Fruit fly (Drosophila melanogaster): ENCODE results near the gene Sodh1.
A peak's percentile ranks its signal among the peaks of the same experiment; 100 is the strongest.

Sodh1 gene

dm6 chr3R:7033707-7034106 lies 18.4 kb upstream of the Sodh1 start:
- no peak for TF ChIP-seq dsf (GFP tag; optimal IDR thresholded peaks at IDR 0.05; ENCODE audit: borderline replicate concordance)

DNA sequence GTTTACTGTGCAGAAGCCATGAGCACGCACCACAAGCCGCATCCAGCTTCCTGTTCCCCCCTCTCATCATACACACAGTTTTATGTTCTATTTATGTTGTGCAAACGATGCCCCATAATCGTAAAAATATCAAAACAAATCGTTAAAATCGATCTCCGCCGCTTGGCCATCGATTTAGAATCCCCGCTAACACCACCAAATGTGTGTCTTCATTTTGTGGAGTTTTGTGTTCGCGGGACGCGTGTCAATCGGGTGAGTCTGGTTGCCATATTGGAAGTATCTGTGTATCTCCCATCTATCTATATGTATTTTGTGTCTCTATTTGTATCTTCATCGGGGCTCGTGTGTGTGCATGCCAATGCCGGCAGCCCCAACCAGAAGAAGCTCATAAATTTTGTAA lies 17.7 kb upstream of the Sodh1 start:
- TF ChIP-seq CrebA (GFP tag; optimal IDR thresholded peaks at IDR 0.05; ENCODE audit: borderline replicate concordance) (no peak), brk (GFP tag; optimal IDR thresholded peaks at IDR 0.05) (no peak), rgr (GFP tag; optimal IDR thresholded peaks at IDR 0.05) (no peak), Hr78 (GFP tag; optimal IDR thresholded peaks at IDR 0.05) (no peak), Dif (GFP tag; optimal IDR thresholded peaks at IDR 0.05; ENCODE audit: partially characterized antibody) (no peak), Mio (GFP tag; optimal IDR thresholded peaks at IDR 0.05) (no peak), tai (GFP tag; optimal IDR thresholded peaks at IDR 0.05) (no peak), N (GFP tag; optimal IDR thresholded peaks at IDR 0.05) (no peak), fru (GFP tag; optimal IDR thresholded peaks at IDR 0.05) (no peak), sage (GFP tag; optimal IDR thresholded peaks at IDR 0.05) (no peak), Sp1 (GFP tag; optimal IDR thresholded peaks at IDR 0.05) (no peak)

dm6 chr3R:7035703-7036266 lies 16.4 kb upstream of the Sodh1 start:
- TF ChIP-seq Myc (optimal IDR thresholded peaks at IDR 0.05), result no peak
- TF ChIP-seq h (GFP tag; optimal IDR thresholded peaks at IDR 0.05), result no peak
- no peak for TF ChIP-seq sage (GFP tag; optimal IDR thresholded peaks at IDR 0.05)
- TF ChIP-seq psq (GFP tag; optimal IDR thresholded peaks at IDR 0.05), result no peak
- TF ChIP-seq Mio (GFP tag; optimal IDR thresholded peaks at IDR 0.05), result no peak
- no peak for TF ChIP-seq pan (optimal IDR thresholded peaks at IDR 0.05)
- no peak for TF ChIP-seq Hr83 (GFP tag; optimal IDR thresholded peaks at IDR 0.05; ENCODE audit: poor library complexity, severe bottlenecking)
- TF ChIP-seq Sp1 (GFP tag; optimal IDR thresholded peaks at IDR 0.05), result no peak
- TF ChIP-seq woc (GFP tag; optimal IDR thresholded peaks at IDR 0.05), result no peak
- TF ChIP-seq OdsH (GFP tag; optimal IDR thresholded peaks at IDR 0.05), result no peak
- no peak for TF ChIP-seq CrebA (GFP tag; optimal IDR thresholded peaks at IDR 0.05; ENCODE audit: borderline replicate concordance)
- TF ChIP-seq dmrt93B (GFP tag; optimal IDR thresholded peaks at IDR 0.05), result no peak
- TF ChIP-seq Jra (GFP tag; optimal IDR thresholded peaks at IDR 0.05), result no peak

dm6 chr3R:7037250-7037802 lies 14.8 kb upstream of the Sodh1 start:
- TF ChIP-seq dl (GFP tag; optimal IDR thresholded peaks at IDR 0.05; ENCODE audit: insufficient read depth in 1 of 2, partially characterized antibody in 2 of 2) (peak in 1 of 2 experiments; percentile 37), ey (GFP tag; optimal IDR thresholded peaks at IDR 0.05) (peak; percentile 31), lola (GFP tag; optimal IDR thresholded peaks at IDR 0.05) (no peak), tai (GFP tag; optimal IDR thresholded peaks at IDR 0.05) (peak; percentile 38), dsf (GFP tag; optimal IDR thresholded peaks at IDR 0.05; ENCODE audit: borderline replicate concordance) (peak; percentile 4), jim (GFP tag; optimal IDR thresholded peaks at IDR 0.05) (no peak), Dfd (GFP tag; optimal IDR thresholded peaks at IDR 0.05) (no peak), brk (GFP tag; optimal IDR thresholded peaks at IDR 0.05) (peak; percentile 65), CG9705 (GFP tag; optimal IDR thresholded peaks at IDR 0.05) (no peak), Hr83 (GFP tag; optimal IDR thresholded peaks at IDR 0.05; ENCODE audit: poor library complexity, severe bottlenecking) (peak; percentile 86), rgr (GFP tag; optimal IDR thresholded peaks at IDR 0.05) (peak; percentile 53), sage (GFP tag; optimal IDR thresholded peaks at IDR 0.05) (no peak), Jra (GFP tag; optimal IDR thresholded peaks at IDR 0.05) (peak; percentile 58), Myc (optimal IDR thresholded peaks at IDR 0.05) (no peak), dmrt93B (GFP tag; optimal IDR thresholded peaks at IDR 0.05) (peak; percentile 7), HLH106 (tag; optimal IDR thresholded peaks at IDR 0.05) (peak; percentile 20), usp (GFP tag; optimal IDR thresholded peaks at IDR 0.05) (no peak), Hnf4 (GFP tag; optimal IDR thresholded peaks at IDR 0.05) (peak; percentile 72), OdsH (GFP tag; optimal IDR thresholded peaks at IDR 0.05) (peak; percentile 61), psq (GFP tag; optimal IDR thresholded peaks at IDR 0.05) (peak; percentile 31), Sp1 (GFP tag; optimal IDR thresholded peaks at IDR 0.05) (peak; percentile 25), br (GFP tag; optimal IDR thresholded peaks at IDR 0.05) (peak; percentile 63), h (GFP tag; optimal IDR thresholded peaks at IDR 0.05) (peak; percentile 66), Rel (GFP tag; optimal IDR thresholded peaks at IDR 0.05) (no peak), Rel (tag; optimal IDR thresholded peaks at IDR 0.05) (no peak), sv (GFP tag; optimal IDR thresholded peaks at IDR 0.05) (no peak), CG32264 (GFP tag; optimal IDR thresholded peaks at IDR 0.05) (no peak), fru (GFP tag; optimal IDR thresholded peaks at IDR 0.05) (peak; percentile 55), Vsx2 (GFP tag; optimal IDR thresholded peaks at IDR 0.05; ENCODE audit: partially characterized antibody) (peak; percentile 4), Dif (GFP tag; optimal IDR thresholded peaks at IDR 0.05; ENCODE audit: partially characterized antibody) (peak; percentile 73), foxo (GFP tag; optimal IDR thresholded peaks at IDR 0.05) (peak in 1 of 2 experiments; percentile 65), woc (GFP tag; optimal IDR thresholded peaks at IDR 0.05) (peak; percentile 33)
